Worm (Caenorhabditis elegans): ENCODE data around the gene hphd-1.

The hphd-1 gene

DNA sequence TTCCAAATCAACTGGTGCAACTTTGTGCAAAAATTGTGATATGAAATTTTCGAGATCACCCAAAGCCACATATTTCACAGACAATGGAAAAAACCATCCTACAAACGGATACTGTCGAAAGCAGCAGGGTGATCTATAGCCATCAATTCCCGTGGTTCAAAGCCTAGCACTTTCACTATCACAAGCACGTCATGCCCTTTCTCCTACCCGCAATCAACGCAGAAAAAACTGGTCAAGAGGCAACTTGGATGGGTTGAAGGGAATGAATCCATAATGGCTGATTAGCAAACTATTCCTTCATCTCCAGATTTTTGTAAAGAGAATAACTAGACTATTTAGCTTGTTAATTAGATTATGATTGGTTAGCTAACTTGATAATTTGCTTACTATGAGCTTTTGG, 34.6 kb downstream of the hphd-1 start:
- TF ChIP-seq blmp-1 (tag; optimal IDR thresholded peaks at IDR 0.05) (peak; percentile 91), ztf-4 (tag; optimal IDR thresholded peaks at IDR 0.05) (no peak)

DNA sequence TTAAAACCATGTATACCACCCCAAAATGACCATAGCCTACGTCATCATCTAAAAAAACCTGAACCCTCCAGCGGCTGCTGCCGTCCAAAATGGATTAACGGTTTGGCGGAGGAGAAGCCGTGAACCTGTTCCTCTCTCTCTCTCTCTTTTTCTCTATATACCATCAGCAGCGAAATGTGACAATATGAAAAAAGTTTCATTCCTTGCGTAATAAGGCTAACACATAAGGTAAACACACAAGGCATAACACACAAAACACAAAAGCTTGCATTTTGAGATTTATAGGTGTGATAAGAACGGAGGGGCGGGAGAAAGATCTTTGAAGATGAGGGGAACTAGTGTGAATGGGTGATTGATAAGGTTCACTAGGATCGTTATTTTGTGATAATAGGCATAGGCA, 35.1 kb downstream of the hphd-1 start:
- TF ChIP-seq hlh-4 (tag; optimal IDR thresholded peaks at IDR 0.05), result no peak
- no peak for TF ChIP-seq mdl-1 (tag; optimal IDR thresholded peaks at IDR 0.05)
- TF ChIP-seq nhr-85 (tag), result peak; percentile 25
- TF ChIP-seq blmp-1 (tag; optimal IDR thresholded peaks at IDR 0.05), result peak; percentile 34

DNA sequence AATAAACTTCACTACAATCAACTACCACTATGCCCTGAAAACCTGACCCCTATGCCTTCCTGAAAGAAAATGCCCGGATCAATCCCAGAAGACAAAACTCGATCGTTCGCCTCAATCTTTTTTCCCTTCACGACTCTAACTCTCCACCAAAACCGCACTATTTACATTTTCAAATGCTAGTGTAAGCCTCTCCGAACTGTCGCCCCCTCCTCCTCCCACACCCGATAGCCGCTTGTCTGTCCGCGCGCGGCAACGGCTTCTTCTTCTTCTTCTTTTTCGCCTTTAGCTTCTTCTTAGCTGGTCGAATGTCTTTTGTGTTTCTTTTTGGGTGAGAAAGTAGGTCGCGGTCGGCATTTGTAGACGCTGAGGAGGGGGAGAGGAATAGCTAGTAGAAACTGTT, 36.2 kb downstream of the hphd-1 start:
- TF ChIP-seq blmp-1 (tag; optimal IDR thresholded peaks at IDR 0.05), result peak; percentile 70
- TF ChIP-seq ceh-63 (GFP tag; optimal IDR thresholded peaks at IDR 0.05), result no peak

DNA sequence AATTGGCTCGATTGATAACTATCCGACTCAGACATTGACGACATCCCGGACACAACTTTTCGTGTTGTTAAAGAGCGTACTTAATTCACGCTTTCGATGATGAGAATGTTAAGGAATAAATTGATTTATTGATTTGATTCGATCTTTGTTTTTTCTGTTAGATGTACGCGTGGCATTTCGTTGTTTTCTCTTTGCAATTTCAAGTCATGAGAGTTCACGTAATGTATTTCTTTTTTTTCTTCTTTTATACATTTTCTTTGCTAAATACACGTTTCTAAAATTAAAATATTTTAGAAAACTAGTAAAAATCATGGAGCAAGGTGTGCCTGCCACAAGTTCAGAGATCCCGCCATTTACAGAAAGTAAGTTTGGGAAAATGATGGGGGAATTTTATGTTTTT, 41.7 kb downstream of the hphd-1 start, which contains the start of the genes Y38F1A.1 and Y38F1A.2:
Gene Y38F1A.1, minus strand, starts transcription at position 101 of the 400 bp plus-strand sequence.
Gene Y38F1A.2, plus strand, starts transcription at position 289 of the 400 bp plus-strand sequence.
- TF ChIP-seq nhr-11 (tag; optimal IDR thresholded peaks at IDR 0.05) (no peak), nhr-20 (tag; optimal IDR thresholded peaks at IDR 0.05) (no peak), efl-1 (optimal IDR thresholded peaks at IDR 0.05) (no peak), efl-1 (GFP tag; optimal IDR thresholded peaks at IDR 0.05 in 1 of 2) (peak in 1 of 2 experiments; percentile 37), jun-1 (tag; optimal IDR thresholded peaks at IDR 0.05) (no peak), tlp-1 (tag; optimal IDR thresholded peaks at IDR 0.05) (no peak), lin-39 (tag; optimal IDR thresholded peaks at IDR 0.05) (no peak), lsy-2 (tag; optimal IDR thresholded peaks at IDR 0.05) (no peak)

DNA sequence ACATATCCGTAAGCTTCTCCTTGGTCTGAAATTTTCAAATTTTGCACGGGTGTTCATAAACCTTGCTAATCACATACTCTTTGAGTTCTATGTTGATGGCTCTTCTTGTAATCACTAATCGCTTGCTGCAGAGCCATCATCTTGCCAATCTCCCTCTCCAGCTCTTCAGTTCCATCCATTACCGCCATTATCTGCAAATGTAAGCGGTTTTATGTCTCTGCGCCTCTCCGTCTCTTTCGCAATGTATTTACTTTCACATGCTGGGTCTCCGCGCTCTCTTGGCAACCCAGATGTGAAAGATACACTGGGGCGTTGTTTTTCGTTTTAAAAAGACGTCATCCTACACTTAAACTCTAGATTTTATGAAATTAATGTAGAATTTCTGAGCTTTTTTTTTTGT, 43.1 kb downstream of the hphd-1 start:
- peak; percentile 57 for TF ChIP-seq skn-1 (tag; optimal IDR thresholded peaks at IDR 0.05)
- no peak for TF ChIP-seq alr-1 (tag; optimal IDR thresholded peaks at IDR 0.05; ENCODE audit: borderline replicate concordance)
- TF ChIP-seq fos-1 (tag; optimal IDR thresholded peaks at IDR 0.05), result no peak
- TF ChIP-seq tbx-2 (tag; optimal IDR thresholded peaks at IDR 0.05), result no peak
- TF ChIP-seq lin-39 (tag; optimal IDR thresholded peaks at IDR 0.05), result no peak
- TF ChIP-seq mab-9 (GFP tag; IDR thresholded peaks at IDR 0.05), result no peak
- TF ChIP-seq nhr-85 (tag), result no peak
- TF ChIP-seq mep-1 (tag; optimal IDR thresholded peaks at IDR 0.05), result peak; percentile 47
- peak in 2 of 3 experiments; percentile 23 to 36 for TF ChIP-seq ceh-82 (tag; optimal IDR thresholded peaks at IDR 0.05)
- no peak for TF ChIP-seq nhr-12 (tag; optimal IDR thresholded peaks at IDR 0.05)
- TF ChIP-seq C34B4.2 (tag; optimal IDR thresholded peaks at IDR 0.05), result no peak
- TF ChIP-seq mdl-1 (tag; optimal IDR thresholded peaks at IDR 0.05), result peak in 1 of 2 experiments; percentile 48
- TF ChIP-seq jun-1 (tag; optimal IDR thresholded peaks at IDR 0.05), result no peak
- peak; percentile 81 for TF ChIP-seq rnt-1 (tag; optimal IDR thresholded peaks at IDR 0.05)
- TF ChIP-seq vab-15 (tag; optimal IDR thresholded peaks at IDR 0.05), result no peak
- TF ChIP-seq nhr-84 (tag; optimal IDR thresholded peaks at IDR 0.05), result no peak
- peak; percentile 59 to 73 for TF ChIP-seq efl-1 (optimal IDR thresholded peaks at IDR 0.05)
- TF ChIP-seq efl-1 (GFP tag; optimal IDR thresholded peaks at IDR 0.05 in 1 of 2), result peak in 1 of 2 experiments; percentile 41
- no peak for TF ChIP-seq sup-37 (GFP tag; optimal IDR thresholded peaks at IDR 0.05)
- no peak for TF ChIP-seq grh-1 (GFP tag; IDR thresholded peaks at IDR 0.05)
- TF ChIP-seq fkh-8 (tag; optimal IDR thresholded peaks at IDR 0.05), result peak; percentile 41
- TF ChIP-seq unc-130 (tag; optimal IDR thresholded peaks at IDR 0.05), result peak; percentile 26
- TF ChIP-seq hpl-2 (GFP tag; optimal IDR thresholded peaks at IDR 0.05), result no peak
- TF ChIP-seq nhr-77 (tag; optimal IDR thresholded peaks at IDR 0.05), result no peak
- peak; percentile 23 to 28 (median 27) for TF ChIP-seq dpl-1 (GFP tag; optimal IDR thresholded peaks at IDR 0.05)
- TF ChIP-seq nhr-11 (tag; optimal IDR thresholded peaks at IDR 0.05), result no peak
- no peak for TF ChIP-seq hlh-17 (GFP tag; optimal IDR thresholded peaks at IDR 0.05; ENCODE audit: borderline replicate concordance)
- no peak for TF ChIP-seq elt-2 (tag; optimal IDR thresholded peaks at IDR 0.05)
- peak; percentile 33 for TF ChIP-seq swsn-7 (tag; optimal IDR thresholded peaks at IDR 0.05)
- TF ChIP-seq nhr-20 (tag; optimal IDR thresholded peaks at IDR 0.05), result peak; percentile 16
- peak; percentile 17 for TF ChIP-seq C16A3.4 (tag; optimal IDR thresholded peaks at IDR 0.05)
- TF ChIP-seq zip-4 (GFP tag; optimal IDR thresholded peaks at IDR 0.05), result no peak
- TF ChIP-seq fkh-4 (tag; optimal IDR thresholded peaks at IDR 0.05; ENCODE audit: borderline replicate concordance), result no peak
- TF ChIP-seq nhr-71 (tag; optimal IDR thresholded peaks at IDR 0.05), result peak; percentile 60
- no peak for TF ChIP-seq ama-1 (optimal IDR thresholded peaks at IDR 0.05)
- peak; percentile 56 for TF ChIP-seq blmp-1 (tag; optimal IDR thresholded peaks at IDR 0.05)
- peak; percentile 78 for TF ChIP-seq snpc-4 (tag; optimal IDR thresholded peaks at IDR 0.05)
- TF ChIP-seq fkh-10 (GFP tag; optimal IDR thresholded peaks at IDR 0.05), result no peak
- TF ChIP-seq ztf-4 (tag; optimal IDR thresholded peaks at IDR 0.05), result no peak
- TF ChIP-seq pax-3 (tag; optimal IDR thresholded peaks at IDR 0.05), result no peak
